Worm (Caenorhabditis elegans): Measurements from ENCODE around the gene his-4.

DNA sequence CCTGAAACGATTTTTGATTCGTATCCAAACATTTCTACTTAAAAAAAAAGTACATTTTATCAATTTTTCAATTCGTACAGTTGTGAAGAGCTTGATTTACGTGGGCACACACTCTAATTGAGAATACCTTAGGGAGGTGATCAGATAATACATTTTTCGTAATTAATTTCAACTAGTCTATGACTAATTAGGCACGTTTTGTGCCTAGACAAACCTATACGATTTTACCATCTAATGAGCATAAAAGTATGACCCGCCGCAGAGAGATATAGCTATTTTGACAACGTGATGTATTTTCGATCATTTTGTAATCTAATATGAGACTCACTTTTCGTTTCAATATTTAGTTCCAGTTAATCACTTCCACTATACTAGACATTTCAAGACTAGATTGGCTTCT lies 23.3 kb downstream of the his-4 start:
- no peak for TF ChIP-seq syd-9 (tag; optimal IDR thresholded peaks at IDR 0.05)
- TF ChIP-seq pha-4 (tag; optimal IDR thresholded peaks at IDR 0.05) = no peak
- TF ChIP-seq F13H6.1 (tag; optimal IDR thresholded peaks at IDR 0.05) = no peak
- TF ChIP-seq fax-1 (tag; optimal IDR thresholded peaks at IDR 0.05) = no peak
- no peak for TF ChIP-seq sox-4 (tag; optimal IDR thresholded peaks at IDR 0.05)
- TF ChIP-seq ref-2 (tag; optimal IDR thresholded peaks at IDR 0.05) = no peak
- no peak for TF ChIP-seq che-1 (tag; optimal IDR thresholded peaks at IDR 0.05)
- no peak for TF ChIP-seq pha-2 (tag; optimal IDR thresholded peaks at IDR 0.05)
